Worm (Caenorhabditis elegans): ENCODE results near the gene B0410.3.

DNA sequence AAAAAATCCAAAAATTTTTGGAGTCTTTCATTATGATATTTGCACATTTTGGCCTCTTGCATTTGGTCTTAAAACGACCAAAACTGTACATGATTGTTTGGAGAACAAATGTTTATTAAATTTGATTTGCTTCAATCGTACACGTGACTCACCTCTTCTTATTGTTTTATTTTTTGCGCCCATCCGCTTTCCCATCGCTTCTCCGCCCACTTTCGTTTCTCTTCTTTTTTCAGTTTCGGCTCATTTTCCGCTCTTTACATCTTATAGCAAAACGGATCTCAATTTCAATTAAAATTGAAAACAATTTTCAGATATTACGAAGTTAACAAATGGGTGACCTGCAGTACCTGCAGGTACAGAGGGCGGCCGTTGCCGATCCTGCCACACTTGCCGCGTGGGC is 17.9 kb upstream of the B0410.3 start, which contains the start of gene nmy-1:
- TF ChIP-seq pha-4 (tag; optimal IDR thresholded peaks at IDR 0.05) (no peak), ham-2 (GFP tag; optimal IDR thresholded peaks at IDR 0.05) (no peak), mep-1 (tag; optimal IDR thresholded peaks at IDR 0.05) (no peak), nhr-12 (tag; optimal IDR thresholded peaks at IDR 0.05) (no peak), lsy-2 (tag; optimal IDR thresholded peaks at IDR 0.05) (no peak), snpc-4 (tag; optimal IDR thresholded peaks at IDR 0.05) (no peak), nhr-76 (tag; optimal IDR thresholded peaks at IDR 0.05) (no peak), blmp-1 (tag; optimal IDR thresholded peaks at IDR 0.05) (no peak)
